Worm (Caenorhabditis elegans) whole organism, L2 larva: ENCODE data around the gene phat-8.

Experiments
- R02D3.7 ChIP-seq: fragments of 150-350 bp; optimal IDR thresholded peaks from 2 replicates; lab custom pipeline; 2014; ENCODE audit warnings: missing biosample characterization, missing genetic modification characterization
- ZK546.5 ChIP-seq: sonication (generic microtip); optimal IDR thresholded peaks from 2 replicates; lab custom pipeline; 2017; ENCODE audit warnings: missing biosample characterization, missing genetic modification characterization
- ceh-16 ChIP-seq: fragments of 150-350 bp; optimal IDR thresholded peaks from 2 replicates; lab custom pipeline; 2014; ENCODE audit warnings: missing biosample characterization, missing genetic modification characterization
- ceh-82 ChIP-seq: fragments of 150-350 bp; optimal IDR thresholded peaks from 2 replicates; lab custom pipeline; 2014; ENCODE audit warnings: missing biosample characterization, missing genetic modification characterization
- egl-27 ChIP-seq: sonication (generic microtip); optimal IDR thresholded peaks from 3 replicates; lab custom pipeline; 2017; ENCODE audit warnings: missing biosample characterization, missing genetic modification reagents, missing genetic modification characterization
- elt-3 ChIP-seq: sonication (generic microtip); optimal IDR thresholded peaks from 2 replicates; lab custom pipeline; 2017; ENCODE audit warnings: missing biosample characterization, missing genetic modification characterization
- lin-13 ChIP-seq: fragments of 150-350 bp; optimal IDR thresholded peaks from 2 replicates; lab custom pipeline; 2014; ENCODE audit warnings: missing biosample characterization, missing genetic modification reagents, missing genetic modification characterization
- mdl-1 ChIP-seq, 2 experiments: fragments of 150-350 bp in 1 of 2; sonication (generic microtip) in 1 of 2; optimal IDR thresholded peaks; 2 replicates each; lab custom pipeline; 2017; ENCODE audit warnings: missing biosample characterization in 2 of 2, missing genetic modification characterization in 2 of 2
- skn-1 ChIP-seq: sonication (generic microtip); optimal IDR thresholded peaks from 2 replicates; lab custom pipeline; 2017; ENCODE audit warnings: missing biosample characterization, missing genetic modification characterization
- unc-62 ChIP-seq: fragments of 150-350 bp; optimal IDR thresholded peaks from 2 replicates; lab custom pipeline; 2014; ENCODE audit warnings: missing biosample characterization, missing genetic modification reagents, missing genetic modification characterization
- ztf-11 ChIP-seq: sonication (generic microtip); optimal IDR thresholded peaks from 2 replicates; lab custom pipeline; 2017; ENCODE audit warnings: missing biosample characterization, missing genetic modification characterization

DNA sequence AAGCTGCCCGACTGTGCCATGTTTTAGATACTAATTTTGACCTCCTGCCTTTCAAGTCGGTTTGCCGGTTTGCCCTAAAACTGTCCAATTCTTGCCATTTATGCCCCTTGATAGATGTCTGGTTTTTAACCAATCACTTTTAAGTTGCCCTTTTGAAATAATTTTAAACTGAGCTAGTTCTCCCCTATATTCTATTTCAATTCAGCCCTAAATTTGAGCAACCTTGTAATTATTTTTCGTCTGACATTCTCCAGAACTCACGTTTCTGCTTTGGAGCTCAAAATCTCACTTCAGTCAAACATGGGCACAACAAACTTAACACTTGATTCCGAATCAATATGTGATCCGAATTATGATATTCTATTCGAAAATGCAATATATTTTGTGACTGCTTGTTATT lies 1.8 kb downstream of the phat-8 start, which contains the start of gene srg-17:
- TF ChIP-seq ztf-11 (tag; lab: Kevin White, UChicago): no peak
- TF ChIP-seq ZK546.5 (tag; lab: Kevin White, UChicago): no peak
- TF ChIP-seq elt-3 (tag; lab: Kevin White, UChicago): no peak
- no peak for TF ChIP-seq unc-62 (GFP tag; lab: Kevin White, UChicago)
- TF ChIP-seq skn-1 (tag; lab: Kevin White, UChicago): no peak
- TF ChIP-seq ceh-16: no peak
- TF ChIP-seq egl-27 (tag; lab: Kevin White, UChicago): no peak
- no peak for TF ChIP-seq mdl-1 (tag; optimal IDR thresholded peaks at IDR 0.05; lab: Kevin White, UChicago)
- no peak for TF ChIP-seq R02D3.7 (tag; lab: Kevin White, UChicago)
- no peak for TF ChIP-seq ceh-82 (tag; lab: Kevin White, UChicago)
- TF ChIP-seq lin-13 (GFP tag; lab: Kevin White, UChicago): no peak
